Worm (Caenorhabditis elegans) whole organism, late embryonic: ENCODE data around the gene cwn-2.

Source experiments
- F13H6.1 ChIP-seq: sonication (generic microtip); optimal IDR thresholded peaks from 2 replicates; lab custom pipeline; 2016; ENCODE audit warnings: missing genetic modification characterization, missing compliant biosample characterization
- T23F11.4 ChIP-seq: fragments of 200-800 bp; sonication (Bioruptor generic); optimal IDR thresholded peaks from 2 replicates; lab custom pipeline; 2018; ENCODE audit warnings: mild to moderate bottlenecking, missing genetic modification characterization, missing compliant biosample characterization
- ama-1 ChIP-seq: fragments of 150-350 bp; optimal IDR thresholded peaks from 2 replicates; lab custom pipeline; 2014
- ceh-24 ChIP-seq: sonication (generic microtip); optimal IDR thresholded peaks from 2 replicates; lab custom pipeline; 2016; ENCODE audit warnings: mild to moderate bottlenecking, missing genetic modification characterization, missing compliant biosample characterization
- ceh-30 ChIP-seq: fragments of 150-350 bp; optimal IDR thresholded peaks from 2 replicates; lab custom pipeline; 2014; ENCODE audit warnings: missing biosample characterization, missing genetic modification characterization
- ceh-34 ChIP-seq: sonication (generic microtip); optimal IDR thresholded peaks from 2 replicates; lab custom pipeline; 2016; ENCODE audit warnings: mild to moderate bottlenecking, missing genetic modification characterization, missing compliant biosample characterization
- ceh-45 ChIP-seq: fragments of 200-800 bp; sonication (Bioruptor generic); IDR thresholded peaks from 2 replicates; pipeline ENCODE4 v1.3.6; 2022; ENCODE audit warnings: missing genetic modification reagents, missing genetic modification characterization, missing compliant biosample characterization
- ceh-48 ChIP-seq: sonication (generic microtip); optimal IDR thresholded peaks from 2 replicates; lab custom pipeline; 2016; ENCODE audit warnings: missing genetic modification characterization, inconsistent platforms, missing compliant biosample characterization
- ceh-9 ChIP-seq: sonication (generic microtip); optimal IDR thresholded peaks from 2 replicates; lab custom pipeline; 2016; ENCODE audit warnings: mild to moderate bottlenecking, missing genetic modification characterization, inconsistent platforms, missing compliant biosample characterization
- che-1 ChIP-seq: sonication (generic microtip); optimal IDR thresholded peaks from 2 replicates; lab custom pipeline; 2016; ENCODE audit warnings: mild to moderate bottlenecking, missing genetic modification characterization, missing compliant biosample characterization
- dve-1 ChIP-seq: sonication (generic microtip); optimal IDR thresholded peaks from 2 replicates; lab custom pipeline; 2017; ENCODE audit warnings: antibody characterized with exemption, mild to moderate bottlenecking, missing genetic modification characterization, missing compliant biosample characterization
- elt-2 ChIP-seq: sonication (generic microtip); optimal IDR thresholded peaks from 2 replicates; lab custom pipeline; 2016; ENCODE audit warnings: missing genetic modification reagents, missing genetic modification characterization, missing compliant biosample characterization
- ets-4 ChIP-seq: sonication (generic microtip); optimal IDR thresholded peaks from 2 replicates; lab custom pipeline; 2016; ENCODE audit warnings: missing genetic modification characterization, missing compliant biosample characterization
- fax-1 ChIP-seq: sonication (generic microtip); optimal IDR thresholded peaks from 2 replicates; lab custom pipeline; 2016; ENCODE audit warnings: missing genotype, missing genetic modification characterization, missing compliant biosample characterization
- fkh-10 ChIP-seq: fragments of 150-350 bp; optimal IDR thresholded peaks from 2 replicates; lab custom pipeline; 2014; ENCODE audit warnings: missing biosample characterization, missing genetic modification reagents, missing genetic modification characterization
- fkh-6 ChIP-seq: sonication (generic microtip); optimal IDR thresholded peaks from 2 replicates; lab custom pipeline; 2016; ENCODE audit warnings: missing genetic modification characterization, missing compliant biosample characterization
- gmeb-2 ChIP-seq: sonication (generic microtip); optimal IDR thresholded peaks from 2 replicates; lab custom pipeline; 2016; ENCODE audit warnings: missing genetic modification characterization, inconsistent platforms, missing compliant biosample characterization
- hlh-30 ChIP-seq: sonication (generic microtip); optimal IDR thresholded peaks from 2 replicates; lab custom pipeline; 2017; ENCODE audit warnings: antibody characterized with exemption, missing genetic modification characterization, missing compliant biosample characterization; ENCODE audit not compliant: insufficient read depth
- hlh-6 ChIP-seq: sonication (generic microtip); optimal IDR thresholded peaks from 2 replicates; lab custom pipeline; 2016; ENCODE audit warnings: missing genotype, missing genetic modification characterization, missing compliant biosample characterization
- lim-6 ChIP-seq: sonication (generic microtip); optimal IDR thresholded peaks from 2 replicates; lab custom pipeline; 2016; ENCODE audit warnings: missing genetic modification characterization, missing compliant biosample characterization
- lin-11 ChIP-seq: fragments of 200-800 bp; sonication (Bioruptor generic); optimal IDR thresholded peaks from 2 replicates; lab custom pipeline; 2018; ENCODE audit warnings: mild to moderate bottlenecking, missing genetic modification characterization, missing compliant biosample characterization
- madf-2 ChIP-seq: sonication (generic microtip); optimal IDR thresholded peaks from 2 replicates; lab custom pipeline; 2017; ENCODE audit warnings: missing genetic modification characterization, missing compliant biosample characterization
- mec-3 ChIP-seq: sonication (generic microtip); optimal IDR thresholded peaks from 2 replicates; lab custom pipeline; 2016; ENCODE audit warnings: borderline replicate concordance, missing genetic modification characterization, missing compliant biosample characterization
- nfya-1 ChIP-seq: sonication (generic microtip); optimal IDR thresholded peaks from 2 replicates; lab custom pipeline; 2017; ENCODE audit warnings: missing genetic modification characterization, mild to moderate bottlenecking, missing compliant biosample characterization, antibody characterized with exemption, moderate library complexity
- npax-4 ChIP-seq: sonication (generic microtip); optimal IDR thresholded peaks from 2 replicates; lab custom pipeline; 2016; ENCODE audit warnings: missing genetic modification characterization, missing compliant biosample characterization
- odd-2 ChIP-seq: sonication (generic microtip); optimal IDR thresholded peaks from 2 replicates; lab custom pipeline; 2017; ENCODE audit warnings: antibody characterized with exemption, mild to moderate bottlenecking, missing genetic modification characterization, missing compliant biosample characterization
- pat-9 ChIP-seq: fragments of 200-800 bp; sonication (Bioruptor generic); optimal IDR thresholded peaks from 2 replicates; lab custom pipeline; 2018; ENCODE audit warnings: mild to moderate bottlenecking, missing genetic modification characterization, moderate library complexity, missing compliant biosample characterization
- pax-1 ChIP-seq: fragments of 150-350 bp; optimal IDR thresholded peaks from 2 replicates; lab custom pipeline; 2014; ENCODE audit warnings: missing biosample characterization, missing genetic modification characterization
- pros-1 ChIP-seq: fragments of 150-350 bp; optimal IDR thresholded peaks from 2 replicates; lab custom pipeline; 2014; ENCODE audit warnings: missing biosample characterization, missing genetic modification reagents, missing genetic modification characterization
- sox-2 ChIP-seq: fragments of 200-800 bp; sonication (Bioruptor generic); IDR thresholded peaks from 2 replicates; pipeline ENCODE4 v1.3.6; 2022; ENCODE audit warnings: missing genetic modification reagents, missing genetic modification characterization, missing compliant biosample characterization
- tbx-2 ChIP-seq: sonication (generic microtip); optimal IDR thresholded peaks from 2 replicates; lab custom pipeline; 2016; ENCODE audit warnings: missing genetic modification characterization, missing compliant biosample characterization
- tbx-7 ChIP-seq: sonication (generic microtip); optimal IDR thresholded peaks from 2 replicates; lab custom pipeline; 2016; ENCODE audit warnings: missing genotype, missing genetic modification characterization, missing compliant biosample characterization
- ttx-3 ChIP-seq: sonication (generic microtip); optimal IDR thresholded peaks from 2 replicates; lab custom pipeline; 2016; ENCODE audit warnings: missing genetic modification reagents, missing genetic modification characterization, missing compliant biosample characterization
- unc-3 ChIP-seq, 2 experiments: fragments of 200-800 bp in 1 of 2; sonication (Bioruptor generic) in 1 of 2; sonication (generic microtip) in 1 of 2; conservative IDR thresholded peaks in 1 of 2; optimal IDR thresholded peaks in 1 of 2; 2 replicates each; pipeline versions ENCODE4 v1.3.6 to Lab custom; 2016 to 2022; ENCODE audit warnings: missing compliant biosample characterization in 2 of 2, missing genetic modification characterization in 2 of 2, missing genetic modification reagents in 1 of 2
- unc-42 ChIP-seq: sonication (generic microtip); optimal IDR thresholded peaks from 2 replicates; lab custom pipeline; 2016; ENCODE audit warnings: missing genotype, missing genetic modification characterization, missing compliant biosample characterization
- unc-55 ChIP-seq: sonication (generic microtip); optimal IDR thresholded peaks from 2 replicates; lab custom pipeline; 2017; ENCODE audit warnings: missing biosample characterization, missing genetic modification reagents, missing genetic modification characterization
- ztf-16 ChIP-seq: sonication (generic microtip); optimal IDR thresholded peaks from 2 replicates; lab custom pipeline; 2017; ENCODE audit warnings: missing genetic modification characterization, missing compliant biosample characterization

Gene cwn-2

DNA sequence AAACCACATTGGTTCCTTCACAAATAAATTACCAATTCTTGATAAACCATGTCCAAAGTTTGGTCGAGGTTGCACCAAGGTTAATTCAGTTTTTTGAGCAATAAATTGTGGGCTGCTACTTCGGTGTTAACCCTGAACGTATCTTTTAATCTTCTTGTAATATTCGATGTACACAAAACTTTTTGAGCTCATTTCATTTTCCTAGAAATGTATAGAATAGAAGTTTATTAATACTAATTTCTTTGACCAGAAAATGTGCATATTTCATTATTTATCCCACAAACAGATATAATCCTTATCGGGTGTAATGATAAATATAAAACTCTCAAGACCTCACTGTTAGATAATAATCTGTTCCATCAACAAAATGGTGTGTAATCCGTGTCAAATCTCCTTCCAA lies 3.7 kb upstream of the cwn-2 start:
- TF ChIP-seq unc-42 (tag; lab: Kevin White, UChicago) (no peak), ceh-9 (tag; lab: Kevin White, UChicago) (no peak), lim-6 (tag; lab: Kevin White, UChicago) (no peak), nfya-1 (no peak), ceh-24 (tag; lab: Kevin White, UChicago) (no peak), che-1 (tag; lab: Kevin White, UChicago) (no peak), ceh-30 (tag; lab: Kevin White, UChicago) (no peak), hlh-30 (tag; lab: Kevin White, UChicago) (no peak), fkh-10 (GFP tag; lab: Kevin White, UChicago) (no peak), pros-1 (tag; lab: Kevin White, UChicago) (no peak), ztf-16 (tag; lab: Kevin White, UChicago) (no peak), elt-2 (tag; lab: Kevin White, UChicago) (no peak), hlh-6 (no peak)

DNA sequence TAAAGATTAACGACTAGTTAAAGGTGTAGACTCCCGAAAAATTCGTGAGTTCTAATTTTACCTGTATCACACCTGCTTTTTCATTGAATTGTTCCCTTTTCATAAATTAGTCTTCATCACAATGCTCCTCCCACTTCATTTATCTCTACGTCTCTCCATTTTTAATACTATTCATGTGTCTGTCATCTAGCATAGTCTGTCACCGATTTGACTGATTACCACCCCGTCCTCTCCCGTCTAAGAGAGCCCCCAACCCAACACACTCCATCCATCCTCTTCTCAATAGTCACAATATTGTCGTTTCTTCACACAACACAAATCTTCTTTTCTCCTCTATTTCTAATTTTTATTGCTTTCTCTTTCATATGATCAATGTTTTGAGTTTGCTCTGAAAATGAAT lies 2.5 kb upstream of the cwn-2 start:
- TF ChIP-seq unc-42 (tag; lab: Kevin White, UChicago) (no peak), unc-55 (peak; percentile 99)

DNA sequence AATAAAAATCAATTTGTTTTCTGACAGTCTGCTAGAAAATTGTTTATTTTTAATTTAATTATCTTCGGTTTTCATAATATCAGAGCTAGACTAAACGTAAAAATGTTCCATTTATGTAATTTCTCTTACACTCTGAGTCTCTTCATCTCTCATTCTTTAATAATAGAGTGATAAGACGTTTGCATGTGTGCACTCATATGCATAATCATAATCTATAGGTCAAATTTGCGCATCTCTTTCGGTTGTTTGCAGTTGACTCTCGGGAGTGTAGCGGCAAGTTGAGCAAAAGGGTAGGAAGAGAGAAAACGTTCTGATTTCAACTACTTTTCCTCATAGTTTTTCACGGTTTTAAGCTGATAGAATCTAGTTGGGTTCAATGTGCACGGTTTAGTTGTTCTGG lies 1.2 kb upstream of the cwn-2 start:
- TF ChIP-seq npax-4 = no peak
- no peak for TF ChIP-seq pat-9 (tag; lab: Kevin White, UChicago)
- TF ChIP-seq ceh-48 (tag; lab: Kevin White, UChicago) = no peak
- TF ChIP-seq ama-1 = no peak
- TF ChIP-seq mec-3 = no peak
- TF ChIP-seq T23F11.4 (GFP tag; lab: Kevin White, UChicago) = no peak
- peak; percentile 54 for TF ChIP-seq elt-2 (tag; lab: Kevin White, UChicago)
- peak; percentile 38 for TF ChIP-seq pax-1 (tag; lab: Kevin White, UChicago)
- TF ChIP-seq ttx-3 (tag; lab: Kevin White, UChicago) = no peak
- no peak for TF ChIP-seq ztf-16 (tag; lab: Kevin White, UChicago)
- no peak for TF ChIP-seq lin-11

DNA sequence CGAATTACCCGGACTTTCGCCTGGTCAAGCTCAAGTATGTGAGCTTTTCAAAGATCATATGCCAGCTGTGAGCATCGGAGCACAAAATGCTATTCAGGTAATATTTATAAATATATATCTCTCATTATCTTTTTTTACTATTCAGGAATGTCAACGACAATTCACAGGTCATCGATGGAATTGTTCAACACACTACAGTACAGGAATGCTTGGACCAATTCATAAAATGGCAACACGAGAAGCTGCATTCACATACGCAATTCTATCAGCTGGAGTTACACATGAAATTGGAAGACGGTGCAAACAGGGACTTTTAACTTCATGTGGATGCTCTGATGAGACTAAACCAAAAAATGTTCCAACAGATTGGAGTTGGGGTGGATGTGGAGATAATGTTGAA lies 650 bp downstream of the cwn-2 start:
- TF ChIP-seq ceh-34 (tag; lab: Kevin White, UChicago) (no peak), madf-2 (no peak), unc-3 (GFP tag; conservative IDR thresholded peaks at IDR 0.05; lab: Robert Waterston, UW) (no peak), unc-3 (tag; optimal IDR thresholded peaks at IDR 0.05; lab: Kevin White, UChicago) (no peak), F13H6.1 (tag; lab: Kevin White, UChicago) (no peak), elt-2 (tag; lab: Kevin White, UChicago) (no peak), tbx-2 (tag; lab: Kevin White, UChicago) (no peak), dve-1 (tag; lab: Kevin White, UChicago) (no peak), pat-9 (tag; lab: Kevin White, UChicago) (no peak), fkh-6 (tag; lab: Kevin White, UChicago) (no peak), fax-1 (tag; lab: Kevin White, UChicago) (no peak), ceh-45 (GFP tag; lab: Robert Waterston, UW) (no peak), gmeb-2 (tag; lab: Kevin White, UChicago) (no peak), sox-2 (GFP tag; lab: Robert Waterston, UW) (no peak), unc-55 (no peak), odd-2 (no peak), tbx-7 (tag; lab: Kevin White, UChicago) (no peak), ets-4 (tag; lab: Kevin White, UChicago) (no peak)
